Worm (Caenorhabditis elegans): Measurements from ENCODE around the gene T05A12.3.

T05A12.3 gene

ce11 chrIV:6925520-6925919 lies 38.1 kb upstream of the T05A12.3 start:
- no peak for TF ChIP-seq tbx-2 (tag; optimal IDR thresholded peaks at IDR 0.05)

DNA sequence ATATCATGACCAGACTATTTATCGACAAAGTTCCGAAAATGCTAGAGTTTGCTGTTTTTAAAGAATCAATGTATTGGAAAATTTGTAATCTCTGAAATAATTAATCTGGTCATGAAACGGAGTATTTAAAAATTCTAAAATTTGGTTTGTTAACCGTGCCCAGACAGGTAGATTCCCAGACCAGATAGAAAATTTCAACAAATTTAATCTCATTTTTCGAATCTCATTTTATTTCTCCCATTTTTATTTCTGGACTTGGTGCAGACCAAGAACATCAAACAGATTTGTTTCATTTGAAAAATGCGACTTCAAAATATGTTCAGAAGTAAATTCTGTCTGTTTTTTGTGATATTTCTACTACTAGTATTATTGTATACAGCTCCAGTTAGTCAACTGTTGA lies 35.6 kb upstream of the T05A12.3 start, which contains the start of gene T22D1.1:
TSS of gene T22D1.1 (plus strand) at position 301 of the 400 bp plus-strand sequence.
- TF ChIP-seq pha-2 (tag; optimal IDR thresholded peaks at IDR 0.05): no peak
- TF ChIP-seq K09A11.1 (tag; optimal IDR thresholded peaks at IDR 0.05; ENCODE audit: insufficient read depth): no peak

DNA sequence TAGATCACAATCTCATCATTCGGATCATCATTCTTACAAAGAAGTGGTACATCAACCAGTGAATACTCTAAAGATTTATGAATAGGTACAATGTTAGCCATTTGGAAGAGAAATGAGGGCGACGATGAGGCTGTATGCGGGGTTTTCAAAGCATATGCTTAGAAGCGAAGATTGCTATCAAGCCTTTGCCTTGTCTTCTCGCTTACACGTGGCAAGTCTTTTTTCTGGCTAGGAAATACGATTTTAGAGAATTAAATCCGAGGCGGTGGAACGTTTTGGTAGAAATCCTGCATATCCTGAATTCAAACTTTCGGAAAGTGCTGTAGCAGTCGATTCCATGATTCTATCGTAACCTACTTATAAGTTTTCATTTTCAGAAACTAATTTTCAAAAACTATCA lies 32.6 kb upstream of the T05A12.3 start, which contains the start of gene T22D1.18:
TSS of gene T22D1.18 (minus strand) at position 101 of the 400 bp plus-strand sequence.
- TF ChIP-seq lim-6 (tag; optimal IDR thresholded peaks at IDR 0.05) (no peak), ztf-16 (tag; optimal IDR thresholded peaks at IDR 0.05) (no peak), sox-4 (tag; optimal IDR thresholded peaks at IDR 0.05) (no peak), pat-9 (tag; optimal IDR thresholded peaks at IDR 0.05) (no peak), pag-3 (tag; optimal IDR thresholded peaks at IDR 0.05; ENCODE audit: borderline replicate concordance) (no peak), unc-3 (GFP tag; conservative IDR thresholded peaks at IDR 0.05) (no peak), unc-3 (tag; optimal IDR thresholded peaks at IDR 0.05) (no peak)

DNA sequence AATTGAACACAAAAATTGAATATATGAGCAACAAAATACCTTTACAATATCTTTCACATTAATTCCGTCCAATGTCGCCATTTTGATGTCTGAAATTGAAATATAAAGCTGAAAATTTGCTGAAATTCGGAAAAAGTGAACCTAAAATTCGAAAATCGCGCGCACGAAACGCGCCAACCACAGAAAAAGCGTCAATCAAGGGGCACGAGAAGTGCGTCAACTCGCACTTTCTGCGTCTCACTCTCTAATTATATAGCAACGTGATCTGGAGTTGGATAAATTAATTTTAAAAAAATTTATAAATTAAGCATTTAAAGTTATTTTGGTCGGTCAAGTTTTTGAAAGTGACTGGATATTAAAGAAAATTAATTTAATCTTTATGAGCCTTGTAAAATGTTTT lies 31.9 kb upstream of the T05A12.3 start, which contains the start of gene ruvb-2:
TSS of gene ruvb-2 (minus strand) at position 89 of the 400 bp plus-strand sequence.
- TF ChIP-seq K09A11.1 (tag; optimal IDR thresholded peaks at IDR 0.05; ENCODE audit: insufficient read depth): no peak
- TF ChIP-seq pqm-1 (tag; optimal IDR thresholded peaks at IDR 0.05): no peak
- no peak for TF ChIP-seq eyg-1 (tag; optimal IDR thresholded peaks at IDR 0.05)
- TF ChIP-seq nhr-232 (tag; optimal IDR thresholded peaks at IDR 0.05): no peak
- TF ChIP-seq ttx-3 (tag; optimal IDR thresholded peaks at IDR 0.05): peak; percentile 2
- peak; percentile 77 for TF ChIP-seq unc-42 (tag; optimal IDR thresholded peaks at IDR 0.05)
- TF ChIP-seq unc-3 (GFP tag; conservative IDR thresholded peaks at IDR 0.05): no peak
- TF ChIP-seq unc-3 (tag; optimal IDR thresholded peaks at IDR 0.05): no peak
- TF ChIP-seq ceh-34 (tag; optimal IDR thresholded peaks at IDR 0.05): peak; percentile 38
- TF ChIP-seq zip-5 (tag; optimal IDR thresholded peaks at IDR 0.05): no peak
- no peak for TF ChIP-seq elt-2 (tag; optimal IDR thresholded peaks at IDR 0.05)
- peak; percentile 48 for TF ChIP-seq hlh-30 (tag; optimal IDR thresholded peaks at IDR 0.05; ENCODE audit: insufficient read depth)
- no peak for TF ChIP-seq mec-3 (tag; optimal IDR thresholded peaks at IDR 0.05; ENCODE audit: borderline replicate concordance)
- peak; percentile 12 for TF ChIP-seq ceh-18 (tag; optimal IDR thresholded peaks at IDR 0.05)
- no peak for TF ChIP-seq ama-1 (optimal IDR thresholded peaks at IDR 0.05)
- TF ChIP-seq nfya-1 (tag; optimal IDR thresholded peaks at IDR 0.05): peak; percentile 62
- TF ChIP-seq ztf-16 (tag; optimal IDR thresholded peaks at IDR 0.05): no peak
- peak; percentile 48 for TF ChIP-seq ceh-31 (tag; optimal IDR thresholded peaks at IDR 0.05)

- no peak for TF ChIP-seq mec-3 (tag; optimal IDR thresholded peaks at IDR 0.05; ENCODE audit: borderline replicate concordance)
- no peak for TF ChIP-seq madf-2 (tag; optimal IDR thresholded peaks at IDR 0.05)
- no peak for TF ChIP-seq che-1 (tag; optimal IDR thresholded peaks at IDR 0.05)
- TF ChIP-seq zip-5 (tag; optimal IDR thresholded peaks at IDR 0.05): no peak
- no peak for TF ChIP-seq ama-1 (optimal IDR thresholded peaks at IDR 0.05)
- TF ChIP-seq ceh-31 (tag; optimal IDR thresholded peaks at IDR 0.05): no peak
- no peak for TF ChIP-seq ceh-24 (tag; optimal IDR thresholded peaks at IDR 0.05)
- no peak for TF ChIP-seq pha-2 (tag; optimal IDR thresholded peaks at IDR 0.05)
- TF ChIP-seq C08G9.2 (tag; optimal IDR thresholded peaks at IDR 0.05): no peak
- no peak for TF ChIP-seq pqm-1 (tag; optimal IDR thresholded peaks at IDR 0.05)
- no peak for TF ChIP-seq odd-2 (tag; optimal IDR thresholded peaks at IDR 0.05)
- no peak for TF ChIP-seq ahr-1 (tag; optimal IDR thresholded peaks at IDR 0.05)
- TF ChIP-seq nhr-11 (tag; optimal IDR thresholded peaks at IDR 0.05): no peak
- TF ChIP-seq ceh-14 (tag; optimal IDR thresholded peaks at IDR 0.05): no peak
- TF ChIP-seq fkh-10 (GFP tag; optimal IDR thresholded peaks at IDR 0.05): no peak
- no peak for TF ChIP-seq pha-4 (tag; optimal IDR thresholded peaks at IDR 0.05)
- TF ChIP-seq sox-2 (GFP tag; IDR thresholded peaks at IDR 0.05): no peak
- TF ChIP-seq pag-3 (tag; optimal IDR thresholded peaks at IDR 0.05; ENCODE audit: borderline replicate concordance): no peak
Measured at ce11 chrIV:6916831-6917230, 29.4 kb upstream of the T05A12.3 start.

All from whole organism, late embryonic.